Worm (Caenorhabditis elegans) whole organism, L3 larva: ENCODE data around the gene sru-9.

Experiments used
- ZK546.5 ChIP-seq: sonication (generic microtip); optimal IDR thresholded peaks from 2 replicates; lab custom pipeline; 2017; ENCODE audit warnings: missing biosample characterization, missing genetic modification characterization
- elt-1 ChIP-seq: fragments of 150-350 bp; optimal IDR thresholded peaks from 2 replicates; lab custom pipeline; 2014; ENCODE audit warnings: missing biosample characterization, missing genetic modification characterization
- elt-3 ChIP-seq, 3 experiments: fragments of 150-350 bp in 1 of 3; sonication (generic microtip) in 2 of 3; optimal IDR thresholded peaks; 2 replicates in 2 of 3; 4 replicates in 1 of 3; lab custom pipeline; 2014 to 2017; ENCODE audit warnings: missing biosample characterization in 3 of 3, missing genetic modification characterization in 3 of 3
- nfya-1 ChIP-seq: sonication (generic microtip); optimal IDR thresholded peaks from 2 replicates; lab custom pipeline; 2017; ENCODE audit warnings: missing genetic modification characterization, mild to moderate bottlenecking, missing compliant biosample characterization, antibody characterized with exemption, moderate library complexity; ENCODE audit not compliant: insufficient read depth
- nhr-11 ChIP-seq: fragments of 150-350 bp; optimal IDR thresholded peaks from 2 replicates; lab custom pipeline; 2014; ENCODE audit warnings: missing biosample characterization, missing genetic modification characterization
- nhr-25 ChIP-seq: sonication (generic microtip); optimal IDR thresholded peaks from 2 replicates; lab custom pipeline; 2017; ENCODE audit warnings: missing biosample characterization, missing genetic modification characterization
- nhr-28 ChIP-seq: fragments of 150-350 bp; optimal IDR thresholded peaks from 2 replicates; lab custom pipeline; 2014; ENCODE audit warnings: missing biosample characterization, missing genetic modification characterization
- zag-1 ChIP-seq: fragments of 150-350 bp; optimal IDR thresholded peaks from 2 replicates; lab custom pipeline; 2014; ENCODE audit warnings: missing biosample characterization, missing genetic modification characterization
- ztf-11 ChIP-seq: fragments of 150-350 bp; optimal IDR thresholded peaks from 2 replicates; lab custom pipeline; 2014; ENCODE audit warnings: missing biosample characterization, missing genetic modification characterization

- TF ChIP-seq nhr-28 (tag; lab: Kevin White, UChicago) (no peak), nfya-1 (tag; lab: Kevin White, UChicago) (no peak), nhr-25 (tag; lab: Kevin White, UChicago) (no peak), elt-3 (tag; optimal IDR thresholded peaks at IDR 0.05; lab: Kevin White, UChicago) (no peak), ZK546.5 (tag; lab: Kevin White, UChicago) (no peak), zag-1 (no peak), ztf-11 (tag; lab: Kevin White, UChicago) (no peak), nhr-11 (tag; lab: Kevin White, UChicago) (no peak), elt-1 (tag; lab: Kevin White, UChicago) (no peak)
Observed at ce11 chrIV:13626469-13626868, 37.7 kb downstream of the sru-9 start, which contains the start of gene sru-21.
